Fruit fly (Drosophila melanogaster) whole organism, embryonic: ENCODE data around the gene CG12998.

Source experiments
- ATbp ChIP-seq: fragments of 200-800 bp; sonication (Bioruptor generic); optimal IDR thresholded peaks from 2 replicates; lab custom pipeline; 2017; ENCODE audit warnings: missing biosample characterization, mild to moderate bottlenecking, missing genetic modification characterization, missing genetic modification reagents
- Awh ChIP-seq: fragments of 200-800 bp; sonication (Bioruptor generic); IDR thresholded peaks from 2 replicates; pipeline ENCODE4, ENCODE4 v1.3.6; 2022; ENCODE audit warnings: missing biosample characterization, missing genetic modification characterization
- CG10147 ChIP-seq: fragments of 200-800 bp; sonication (Bioruptor generic); optimal IDR thresholded peaks from 2 replicates; lab custom pipeline; 2019; ENCODE audit warnings: missing biosample characterization, mild to moderate bottlenecking, missing genetic modification characterization, moderate library complexity
- CG10274 ChIP-seq: fragments of 200-800 bp; sonication (Bioruptor generic); optimal IDR thresholded peaks from 3 replicates; lab custom pipeline; 2017; ENCODE audit warnings: missing biosample characterization, mild to moderate bottlenecking, missing genetic modification characterization
- CG10654 ChIP-seq: fragments of 200-800 bp; sonication (Bioruptor generic); optimal IDR thresholded peaks from 2 replicates; lab custom pipeline; 2016; ENCODE audit warnings: missing biosample characterization, missing genetic modification characterization
- CG11247 ChIP-seq: fragments of 200-800 bp; sonication (Bioruptor generic); IDR thresholded peaks from 2 replicates; pipeline ENCODE4 v1.3.6; 2022; ENCODE audit warnings: missing biosample characterization, missing genetic modification characterization
- CG11696 ChIP-seq: fragments of 200-800 bp; sonication (Bioruptor generic); IDR thresholded peaks from 2 replicates; pipeline ENCODE4 v1.3.6; 2022; ENCODE audit warnings: missing biosample characterization, missing genetic modification characterization
- CG12155 ChIP-seq: fragments of 200-800 bp; sonication (Bioruptor generic); optimal IDR thresholded peaks from 3 replicates; lab custom pipeline; 2016; ENCODE audit warnings: missing biosample characterization, missing genetic modification characterization
- CG13287 ChIP-seq: fragments of 200-800 bp; sonication (Bioruptor generic); IDR thresholded peaks from 2 replicates; pipeline ENCODE4 v1.3.6; 2022; ENCODE audit warnings: missing biosample characterization, missing genetic modification characterization; ENCODE audit not compliant: partially characterized antibody
- CG16815 ChIP-seq: fragments of 200-800 bp; sonication (Bioruptor generic); optimal IDR thresholded peaks from 3 replicates; lab custom pipeline; 2017; ENCODE audit warnings: missing biosample characterization, mild to moderate bottlenecking, missing genetic modification characterization
- CG17328 ChIP-seq: fragments of 200-800 bp; sonication (Bioruptor generic); IDR thresholded peaks from 2 replicates; pipeline ENCODE4 v1.3.6; 2022; ENCODE audit warnings: missing biosample characterization, missing genetic modification characterization
- CG2116 ChIP-seq: fragments of 200-800 bp; sonication (Bioruptor generic); optimal IDR thresholded peaks from 3 replicates; lab custom pipeline; 2018; ENCODE audit warnings: missing biosample characterization, mild to moderate bottlenecking, missing genetic modification characterization
- CG32532 ChIP-seq: fragments of 200-800 bp; sonication (Bioruptor generic); IDR thresholded peaks from 2 replicates; pipeline ENCODE4 v1.3.6; 2022; ENCODE audit warnings: missing biosample characterization, missing genetic modification characterization
- CG34422 ChIP-seq: fragments of 200-800 bp; sonication (Bioruptor generic); IDR thresholded peaks from 3 replicates; pipeline ENCODE4 v1.3.6; 2022; ENCODE audit warnings: missing biosample characterization, missing genetic modification characterization
- CG9215 ChIP-seq: fragments of 200-800 bp; sonication (Bioruptor generic); IDR thresholded peaks from 2 replicates; pipeline ENCODE4 v1.3.6; 2022; ENCODE audit warnings: missing biosample characterization, missing genetic modification characterization
- CHES-1-like ChIP-seq: fragments of 200-800 bp; sonication (Bioruptor generic); optimal IDR thresholded peaks from 2 replicates; lab custom pipeline; 2016; ENCODE audit warnings: missing biosample characterization, missing genetic modification characterization
- Dfd ChIP-seq, 2 experiments: fragments of >200 bp; optimal IDR thresholded peaks; 2 replicates each; lab custom pipeline; 2017; ENCODE audit warnings: missing biosample characterization in 2 of 2, missing genetic modification characterization in 2 of 2
- Dp ChIP-seq: fragments of 200-800 bp; sonication (Bioruptor generic); optimal IDR thresholded peaks from 2 replicates; lab custom pipeline; 2018; ENCODE audit warnings: missing biosample characterization, mild to moderate bottlenecking, missing genetic modification characterization, moderate library complexity
- ERR ChIP-seq: fragments of 200-800 bp; sonication (Bioruptor generic); optimal IDR thresholded peaks from 2 replicates; lab custom pipeline; 2016; ENCODE audit warnings: missing biosample characterization, missing genetic modification characterization
- Eip74EF ChIP-seq, 2 experiments: fragments of 200-800 bp in 1 of 2; fragments of >200 bp in 1 of 2; sonication (Bioruptor generic) in 1 of 2; optimal IDR thresholded peaks; 2 replicates each; lab custom pipeline; 2017 to 2019; ENCODE audit warnings: missing biosample characterization in 2 of 2, missing genetic modification characterization in 2 of 2, mild to moderate bottlenecking in 1 of 2, moderate library complexity in 1 of 2
- Hey ChIP-seq: fragments of 200-800 bp; sonication (Bioruptor generic); optimal IDR thresholded peaks from 3 replicates; lab custom pipeline; 2018; ENCODE audit warnings: missing biosample characterization, mild to moderate bottlenecking, missing genetic modification characterization
- Lhr ChIP-seq: fragments of 200-800 bp; sonication (Bioruptor generic); optimal IDR thresholded peaks from 3 replicates; lab custom pipeline; 2017; ENCODE audit warnings: mild to moderate bottlenecking, missing biosample characterization, missing genetic modification reagents, missing genetic modification characterization
- MTF-1 ChIP-seq: fragments of 200-800 bp; sonication (Bioruptor generic); optimal IDR thresholded peaks from 2 replicates; lab custom pipeline; 2018; ENCODE audit warnings: missing biosample characterization, mild to moderate bottlenecking, missing genetic modification characterization, borderline replicate concordance
- Myb ChIP-seq: fragments of 200-800 bp; sonication (Bioruptor generic); optimal IDR thresholded peaks from 2 replicates; lab custom pipeline; 2016; ENCODE audit warnings: missing biosample characterization, missing genetic modification characterization
- NK7.1 ChIP-seq: fragments of 200-800 bp; sonication (Bioruptor generic); optimal IDR thresholded peaks from 3 replicates; lab custom pipeline; 2016; ENCODE audit warnings: missing biosample characterization, missing genetic modification characterization
- Nf-YB ChIP-seq: fragments of 200-800 bp; sonication (Bioruptor generic); optimal IDR thresholded peaks from 3 replicates; lab custom pipeline; 2019; ENCODE audit warnings: missing biosample characterization, mild to moderate bottlenecking, missing genetic modification characterization, moderate library complexity
- Taf1 ChIP-seq: fragments of 200-800 bp; sonication (Bioruptor generic); IDR thresholded peaks from 2 replicates; pipeline ENCODE4 v1.3.6; 2022; ENCODE audit warnings: missing biosample characterization, missing genetic modification characterization
- Usf ChIP-seq: fragments of 200-800 bp; sonication (Bioruptor generic); optimal IDR thresholded peaks from 2 replicates; lab custom pipeline; 2017; ENCODE audit warnings: missing genotype, missing biosample characterization, missing genetic modification characterization
- ac ChIP-seq: fragments of 200-800 bp; sonication (Bioruptor generic); optimal IDR thresholded peaks from 3 replicates; lab custom pipeline; 2017; ENCODE audit warnings: missing biosample characterization, mild to moderate bottlenecking, missing genetic modification characterization
- al ChIP-seq: fragments of 200-800 bp; sonication (Bioruptor generic); IDR thresholded peaks from 2 replicates; pipeline ENCODE4 v1.3.6; 2022; ENCODE audit warnings: missing biosample characterization, missing genetic modification characterization
- amos ChIP-seq: fragments of 200-800 bp; sonication (Bioruptor generic); IDR thresholded peaks from 2 replicates; pipeline ENCODE4 v1.3.6; 2022; ENCODE audit warnings: missing biosample characterization, missing genetic modification characterization; ENCODE audit not compliant: partially characterized antibody
- br ChIP-seq: fragments of >200 bp; optimal IDR thresholded peaks from 2 replicates; lab custom pipeline; 2017
- chn ChIP-seq: fragments of 200-800 bp; sonication (Bioruptor generic); optimal IDR thresholded peaks from 2 replicates; lab custom pipeline; 2016; ENCODE audit warnings: missing biosample characterization, missing genetic modification characterization
- crc ChIP-seq: fragments of 200-800 bp; sonication (Bioruptor generic); optimal IDR thresholded peaks from 2 replicates; lab custom pipeline; 2016; ENCODE audit warnings: missing biosample characterization, missing genetic modification characterization
- da ChIP-seq: fragments of 200-800 bp; sonication (Bioruptor generic); optimal IDR thresholded peaks from 2 replicates; lab custom pipeline; 2016; ENCODE audit warnings: missing biosample characterization, missing genetic modification characterization
- esg ChIP-seq: fragments of 200-800 bp; sonication (Bioruptor generic); conservative IDR thresholded peaks from 2 replicates; pipeline ENCODE4 v1.3.6; 2022; ENCODE audit warnings: missing biosample characterization, missing genetic modification characterization
- ewg ChIP-seq: fragments of 200-800 bp; sonication (Bioruptor generic); optimal IDR thresholded peaks from 3 replicates; lab custom pipeline; 2017; ENCODE audit warnings: mild to moderate bottlenecking, missing biosample characterization, missing genetic modification reagents, missing genetic modification characterization
- fu2 ChIP-seq: fragments of 200-800 bp; sonication (Bioruptor generic); optimal IDR thresholded peaks from 2 replicates; lab custom pipeline; 2016; ENCODE audit warnings: missing biosample characterization, missing genetic modification characterization
- grau ChIP-seq: fragments of 200-800 bp; optimal IDR thresholded peaks from 3 replicates; lab custom pipeline; 2019; ENCODE audit warnings: missing biosample characterization, mild to moderate bottlenecking, missing genetic modification characterization, moderate library complexity
- grn ChIP-seq: fragments of 200-800 bp; sonication (Bioruptor generic); optimal IDR thresholded peaks from 3 replicates; lab custom pipeline; 2017; ENCODE audit warnings: missing biosample characterization, missing genetic modification characterization
- gro ChIP-seq: fragments of 200-800 bp; sonication (Bioruptor generic); optimal IDR thresholded peaks from 2 replicates; lab custom pipeline; 2016; ENCODE audit warnings: missing biosample characterization, missing genetic modification characterization
- gsb-n ChIP-seq: fragments of 200-800 bp; sonication (Bioruptor generic); optimal IDR thresholded peaks from 3 replicates; lab custom pipeline; 2018; ENCODE audit warnings: missing biosample characterization, mild to moderate bottlenecking, missing genetic modification characterization
- insv ChIP-seq, 2 experiments: fragments of 200-800 bp; sonication (Bioruptor generic); optimal IDR thresholded peaks; 3 replicates each; lab custom pipeline; 2016 to 2018; ENCODE audit warnings: missing biosample characterization in 2 of 2, missing genetic modification characterization in 2 of 2
- kni ChIP-seq: fragments of 200-800 bp; sonication (Bioruptor generic); optimal IDR thresholded peaks from 3 replicates; lab custom pipeline; 2017; ENCODE audit warnings: mild to moderate bottlenecking, missing biosample characterization, missing genetic modification reagents, missing genetic modification characterization
- lilli ChIP-seq: fragments of 200-800 bp; sonication (Bioruptor generic); optimal IDR thresholded peaks from 3 replicates; lab custom pipeline; 2016; ENCODE audit warnings: missing biosample characterization, missing genetic modification characterization
- nom ChIP-seq: fragments of 200-800 bp; sonication (Bioruptor generic); optimal IDR thresholded peaks from 2 replicates; lab custom pipeline; 2017; ENCODE audit warnings: missing biosample characterization, missing genetic modification characterization, mild to moderate bottlenecking, moderate library complexity, missing genetic modification reagents
- p53 ChIP-seq: fragments of 200-800 bp; sonication (Bioruptor generic); optimal IDR thresholded peaks from 2 replicates; lab custom pipeline; 2016; ENCODE audit warnings: missing biosample characterization, missing genetic modification characterization
- seq ChIP-seq: fragments of 200-800 bp; sonication (Bioruptor generic); IDR thresholded peaks from 2 replicates; pipeline ENCODE4 v1.3.6; 2022; ENCODE audit warnings: missing biosample characterization, missing genetic modification characterization
- sr ChIP-seq: fragments of 200-800 bp; sonication (Bioruptor generic); IDR thresholded peaks from 3 replicates; pipeline ENCODE4 v1.3.6; 2022; ENCODE audit warnings: missing biosample characterization, missing genetic modification characterization
- ssp ChIP-seq: fragments of 200-800 bp; sonication (Bioruptor generic); IDR thresholded peaks from 2 replicates; pipeline ENCODE4 v1.3.6; 2022; ENCODE audit warnings: missing biosample characterization, missing genetic modification characterization
- tap ChIP-seq: fragments of 200-800 bp; optimal IDR thresholded peaks from 3 replicates; lab custom pipeline; 2019; ENCODE audit warnings: missing biosample characterization, mild to moderate bottlenecking, missing genetic modification characterization, moderate library complexity
- trem ChIP-seq: fragments of 200-800 bp; optimal IDR thresholded peaks from 3 replicates; lab custom pipeline; 2019; ENCODE audit warnings: missing biosample characterization, mild to moderate bottlenecking, missing genetic modification characterization, moderate library complexity

Gene CG12998

dm6 chrX:17178484-17178921 lies 40.0 kb upstream of the CG12998 start (continued):
- TF ChIP-seq ATbp (GFP tag; lab: Kevin White, UChicago) (no peak), gsb-n (no peak), CG13287 (no peak), Taf1 (GFP tag; lab: Robert Waterston, UW) (peak; percentile 94), sr (GFP tag; lab: Robert Waterston, UW) (peak; percentile 91), CG2116 (no peak), crc (GFP tag; lab: Kevin White, UChicago) (peak; percentile 84), grn (GFP tag; lab: Kevin White, UChicago) (peak; percentile 88), CG12155 (GFP tag; lab: Kevin White, UChicago) (peak; percentile 77), tap (peak; percentile 99), fu2 (GFP tag; lab: Kevin White, UChicago) (no peak), CG32532 (peak; percentile 98), Lhr (GFP tag; lab: Kevin White, UChicago) (no peak), Eip74EF (GFP tag; optimal IDR thresholded peaks at IDR 0.05; lab: Kevin White, UChicago) (peak in 1 of 2 experiments; percentile 99), amos (no peak), ac (GFP tag; lab: Kevin White, UChicago) (no peak), Myb (peak; percentile 22), CG9215 (GFP tag; lab: Robert Waterston, UW) (peak; percentile 97), CG16815 (GFP tag; lab: Kevin White, UChicago) (no peak), CG11696 (GFP tag; lab: Robert Waterston, UW) (peak; percentile 93), insv (GFP tag; optimal IDR thresholded peaks at IDR 0.05; lab: Kevin White, UChicago) (peak in 1 of 2 experiments; percentile 40), lilli (peak; percentile 96), CG34422 (GFP tag; lab: Robert Waterston, UW) (peak; percentile 99), da (GFP tag; lab: Kevin White, UChicago) (peak; percentile 15), ewg (GFP tag; lab: Kevin White, UChicago) (no peak), br (lab: Kevin White, UChicago) (no peak), esg (GFP tag; lab: Robert Waterston, UW) (peak; percentile 83), CG10274 (GFP tag; lab: Kevin White, UChicago) (peak; percentile 80), MTF-1 (GFP tag; lab: Kevin White, UChicago) (peak; percentile 93), CG10654 (GFP tag; lab: Kevin White, UChicago) (peak; percentile 97), Nf-YB (GFP tag; lab: Kevin White, UChicago) (peak; percentile 19), seq (GFP tag; lab: Robert Waterston, UW) (peak; percentile 92), CG11247 (peak; percentile 98), p53 (GFP tag; lab: Kevin White, UChicago) (no peak), grau (tag; lab: Kevin White, UChicago) (no peak), CG10147 (peak; percentile 96), CG17328 (GFP tag; lab: Robert Waterston, UW) (no peak), Awh (GFP tag; lab: Robert Waterston, UW) (peak; percentile 99), nom (GFP tag; lab: Kevin White, UChicago) (peak; percentile 94), Usf (GFP tag; lab: Kevin White, UChicago) (peak; percentile 39), ERR (GFP tag; lab: Kevin White, UChicago) (peak; percentile 89), Dp (GFP tag; lab: Kevin White, UChicago) (no peak), ssp (GFP tag; lab: Robert Waterston, UW) (peak; percentile 94), chn (GFP tag; lab: Kevin White, UChicago) (no peak), trem (tag; lab: Kevin White, UChicago) (peak; percentile 96), CHES-1-like (GFP tag; lab: Kevin White, UChicago) (no peak), NK7.1 (GFP tag; lab: Kevin White, UChicago) (peak; percentile 96), al (GFP tag; lab: Robert Waterston, UW) (peak; percentile 97), kni (peak; percentile 77), Hey (tag; lab: Kevin White, UChicago) (no peak), Dfd (GFP tag; optimal IDR thresholded peaks at IDR 0.05; lab: Kevin White, UChicago) (no peak), gro (GFP tag; lab: Kevin White, UChicago) (peak; percentile 95)
